Fruit fly (Drosophila melanogaster) whole organism: ENCODE data around the gene Ir8a.

ENCODE experiments used
- CG8478 ChIP-seq: fragments of >200 bp; optimal IDR thresholded peaks from 2 replicates; lab custom pipeline; 2018; ENCODE audit warnings: inconsistent platforms
- Dll ChIP-seq: fragments of >200 bp; optimal IDR thresholded peaks from 2 replicates; lab custom pipeline; 2017
- pan ChIP-seq: fragments of >200 bp; optimal IDR thresholded peaks from 2 replicates; lab custom pipeline; 2017
- psq ChIP-seq: fragments of >200 bp; optimal IDR thresholded peaks from 2 replicates; lab custom pipeline; 2017

dm6 chrX:9284024-9284738, 47.8 kb upstream of the Ir8a start, which contains the start of gene lz:
- TF ChIP-seq pan (lab: Kevin White, UChicago) (no peak), psq (lab: Kevin White, UChicago) (no peak), Dll (lab: Kevin White, UChicago) (peak; percentile 42), CG8478 (lab: Kevin White, UChicago) (no peak)
